Worm (Caenorhabditis elegans) whole organism, dauer: ENCODE measurements around the gene srx-77.

Experiments used
- unc-62 ChIP-seq: sonication (generic microtip); optimal IDR thresholded peaks from 2 replicates; lab custom pipeline; 2017; ENCODE audit warnings: missing biosample characterization, missing genetic modification reagents, missing genetic modification characterization

The srx-77 gene

ce11 chrV:4640501-4641150 is 27.9 kb downstream of the srx-77 start:
- TF ChIP-seq unc-62, result no peak

DNA sequence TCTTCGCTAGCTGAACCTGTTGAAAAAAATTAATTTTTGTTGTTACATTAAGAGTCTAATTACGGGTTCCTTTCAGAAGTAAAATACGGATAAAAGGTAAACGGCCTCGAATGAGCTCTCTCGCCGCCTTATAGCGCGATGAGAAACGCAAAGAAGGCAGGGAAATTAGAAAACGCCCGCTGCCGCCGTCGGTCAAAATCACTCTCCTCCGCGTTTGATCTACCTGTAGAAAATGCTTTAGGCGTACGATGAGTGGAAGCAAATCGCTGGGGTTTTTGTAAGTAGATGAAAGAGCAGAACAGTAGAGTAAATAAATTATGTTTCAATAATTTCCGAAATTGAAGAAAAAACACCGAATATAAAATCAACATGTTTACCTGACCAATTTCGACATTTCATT is 31.4 kb downstream of the srx-77 start:
- no peak for TF ChIP-seq unc-62

DNA sequence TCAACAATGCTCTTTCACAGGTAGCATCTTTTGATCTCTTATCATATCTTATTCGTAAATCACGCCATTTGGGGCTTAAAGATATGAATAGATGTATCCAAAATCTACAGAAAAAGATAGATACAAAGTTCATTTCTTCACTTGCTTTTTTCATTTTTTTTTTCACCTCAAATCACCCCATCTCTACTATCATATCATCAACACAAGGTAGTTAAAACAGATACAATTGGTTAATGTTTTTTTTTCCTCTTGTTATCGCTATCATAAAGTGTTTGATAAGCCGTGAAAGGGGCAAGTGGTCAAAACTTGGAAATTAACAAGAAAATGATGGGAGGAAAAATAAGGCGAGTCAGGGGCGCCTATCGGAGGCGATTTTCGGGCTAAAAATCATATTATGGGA is 38.3 kb downstream of the srx-77 start:
- no peak for TF ChIP-seq unc-62

- no peak for TF ChIP-seq unc-62
Observed at ce11 chrV:4628517-4628930, 40.0 kb downstream of the srx-77 start, which contains the start of gene pmt-2. Gene pmt-2, plus strand, starts transcription at chrV:4628580.

ce11 chrV:4626344-4626743 is 42.2 kb downstream of the srx-77 start:
- no peak for TF ChIP-seq unc-62

ce11 chrV:4624717-4625116 is 43.8 kb downstream of the srx-77 start:
- TF ChIP-seq unc-62, result no peak

ce11 chrV:4623535-4623934 is 45.0 kb downstream of the srx-77 start:
- TF ChIP-seq unc-62, result no peak

ce11 chrV:4617260-4617659 is 51.3 kb downstream of the srx-77 start, which contains the start of gene sumv-2:
Gene sumv-2, plus strand, starts transcription at chrV:4617560.
- TF ChIP-seq unc-62, result no peak
